Worm (Caenorhabditis elegans): ENCODE measurements around the gene C49F5.7.

Gene C49F5.7

ce11 chrX:12001600-12001999, 7.0 kb downstream of the C49F5.7 start:
- TF ChIP-seq flt-1 (GFP tag; IDR thresholded peaks at IDR 0.05), result no peak
- TF ChIP-seq tab-1 (GFP tag; IDR thresholded peaks at IDR 0.05), result no peak
- no peak for TF ChIP-seq ztf-23 (GFP tag; IDR thresholded peaks at IDR 0.05)
- no peak for TF ChIP-seq klf-2 (GFP tag; conservative IDR thresholded peaks at IDR 0.05)
- no peak for TF ChIP-seq ztf-29 (GFP tag; IDR thresholded peaks at IDR 0.05)
- TF ChIP-seq med-1 (GFP tag; optimal IDR thresholded peaks at IDR 0.05; ENCODE audit: insufficient read depth), result no peak
- no peak for TF ChIP-seq cog-1 (tag; optimal IDR thresholded peaks at IDR 0.05)
- TF ChIP-seq ref-1 (GFP tag; conservative IDR thresholded peaks at IDR 0.05), result no peak

ce11 chrX:12003969-12004368, 9.4 kb downstream of the C49F5.7 start:
- TF ChIP-seq tab-1 (GFP tag; IDR thresholded peaks at IDR 0.05) (no peak), ztf-23 (GFP tag; IDR thresholded peaks at IDR 0.05) (no peak), cog-1 (tag; optimal IDR thresholded peaks at IDR 0.05) (no peak), med-1 (GFP tag; optimal IDR thresholded peaks at IDR 0.05; ENCODE audit: insufficient read depth) (no peak), T22C8.4 (GFP tag; IDR thresholded peaks at IDR 0.05) (no peak), flt-1 (GFP tag; IDR thresholded peaks at IDR 0.05) (no peak), ztf-29 (GFP tag; IDR thresholded peaks at IDR 0.05) (no peak), ref-1 (GFP tag; conservative IDR thresholded peaks at IDR 0.05) (no peak), klf-2 (GFP tag; conservative IDR thresholded peaks at IDR 0.05) (no peak)

- no peak for TF ChIP-seq ztf-23 (GFP tag; IDR thresholded peaks at IDR 0.05)
- TF ChIP-seq flt-1 (GFP tag; IDR thresholded peaks at IDR 0.05), result no peak
- TF ChIP-seq cog-1 (tag; optimal IDR thresholded peaks at IDR 0.05), result no peak
- no peak for TF ChIP-seq ztf-29 (GFP tag; IDR thresholded peaks at IDR 0.05)
- TF ChIP-seq T22C8.4 (GFP tag; IDR thresholded peaks at IDR 0.05), result no peak
- TF ChIP-seq tab-1 (GFP tag; IDR thresholded peaks at IDR 0.05), result no peak
- no peak for TF ChIP-seq klf-2 (GFP tag; conservative IDR thresholded peaks at IDR 0.05)
- TF ChIP-seq med-1 (GFP tag; optimal IDR thresholded peaks at IDR 0.05; ENCODE audit: insufficient read depth), result no peak
- TF ChIP-seq ref-1 (GFP tag; conservative IDR thresholded peaks at IDR 0.05), result no peak
These were observed 10.3 kb downstream of the C49F5.7 start for ce11 chrX:12004925-12005324.

ce11 chrX:12005499-12005959, 10.9 kb downstream of the C49F5.7 start, which contains the start of gene sma-5:
sma-5 (minus strand) TSS chrX:12005549.
- TF ChIP-seq T22C8.4 (GFP tag; IDR thresholded peaks at IDR 0.05) (no peak), ref-1 (GFP tag; conservative IDR thresholded peaks at IDR 0.05) (no peak), ztf-23 (GFP tag; IDR thresholded peaks at IDR 0.05) (no peak), cog-1 (tag; optimal IDR thresholded peaks at IDR 0.05) (no peak), flt-1 (GFP tag; IDR thresholded peaks at IDR 0.05) (no peak), med-1 (GFP tag; optimal IDR thresholded peaks at IDR 0.05; ENCODE audit: insufficient read depth) (no peak), klf-2 (GFP tag; conservative IDR thresholded peaks at IDR 0.05) (no peak), tab-1 (GFP tag; IDR thresholded peaks at IDR 0.05) (no peak), ztf-29 (GFP tag; IDR thresholded peaks at IDR 0.05) (no peak)

- TF ChIP-seq T22C8.4 (GFP tag; IDR thresholded peaks at IDR 0.05), result no peak
- TF ChIP-seq klf-2 (GFP tag; conservative IDR thresholded peaks at IDR 0.05), result no peak
- no peak for TF ChIP-seq ztf-23 (GFP tag; IDR thresholded peaks at IDR 0.05)
These were observed 11.9 kb downstream of the C49F5.7 start for ce11 chrX:12006470-12006869.

ce11 chrX:12007905-12008466, 13.4 kb downstream of the C49F5.7 start:
- TF ChIP-seq ztf-23 (GFP tag; IDR thresholded peaks at IDR 0.05), result no peak
- no peak for TF ChIP-seq med-1 (GFP tag; optimal IDR thresholded peaks at IDR 0.05; ENCODE audit: insufficient read depth)
- TF ChIP-seq tab-1 (GFP tag; IDR thresholded peaks at IDR 0.05), result no peak
- no peak for TF ChIP-seq cog-1 (tag; optimal IDR thresholded peaks at IDR 0.05)
- TF ChIP-seq klf-2 (GFP tag; conservative IDR thresholded peaks at IDR 0.05), result no peak
- no peak for TF ChIP-seq ref-1 (GFP tag; conservative IDR thresholded peaks at IDR 0.05)
- TF ChIP-seq ztf-29 (GFP tag; IDR thresholded peaks at IDR 0.05), result no peak

- TF ChIP-seq flt-1 (GFP tag; IDR thresholded peaks at IDR 0.05) (0 out of 2 replicates have a peak, but pooled peaks have one; percentile 27), cog-1 (tag; optimal IDR thresholded peaks at IDR 0.05) (no peak), ztf-23 (GFP tag; IDR thresholded peaks at IDR 0.05) (no peak)
These were observed 23.4 kb downstream of the C49F5.7 start, which contains the start of the genes nmat-1 and ucr-2.1 for ce11 chrX:12017908-12018479. nmat-1 (minus strand) TSS chrX:12018043. ucr-2.1 (plus strand) TSS chrX:12018429.

ce11 chrX:12021446-12021845, 26.9 kb downstream of the C49F5.7 start:
- TF ChIP-seq flt-1 (GFP tag; IDR thresholded peaks at IDR 0.05), result peak; percentile 39; the same call in 1 of the 2 replicates
- no peak for TF ChIP-seq med-1 (GFP tag; optimal IDR thresholded peaks at IDR 0.05; ENCODE audit: insufficient read depth)

- TF ChIP-seq med-1 (GFP tag; optimal IDR thresholded peaks at IDR 0.05; ENCODE audit: insufficient read depth), result no peak
- no peak for TF ChIP-seq ztf-29 (GFP tag; IDR thresholded peaks at IDR 0.05)
- TF ChIP-seq klf-2 (GFP tag; conservative IDR thresholded peaks at IDR 0.05), result no peak
These were observed 27.9 kb downstream of the C49F5.7 start for ce11 chrX:12022496-12022895.

ce11 chrX:12025070-12025789, 30.6 kb downstream of the C49F5.7 start, which contains the start of gene B0198.2:
B0198.2 (plus strand) TSS chrX:12025739.
- no peak for TF ChIP-seq tab-1 (GFP tag; IDR thresholded peaks at IDR 0.05)
- no peak for TF ChIP-seq T22C8.4 (GFP tag; IDR thresholded peaks at IDR 0.05)
- no peak for TF ChIP-seq ref-1 (GFP tag; conservative IDR thresholded peaks at IDR 0.05)
- no peak for TF ChIP-seq flt-1 (GFP tag; IDR thresholded peaks at IDR 0.05)
- TF ChIP-seq med-1 (GFP tag; optimal IDR thresholded peaks at IDR 0.05; ENCODE audit: insufficient read depth), result no peak
- TF ChIP-seq klf-2 (GFP tag; conservative IDR thresholded peaks at IDR 0.05), result no peak
- TF ChIP-seq ztf-23 (GFP tag; IDR thresholded peaks at IDR 0.05), result no peak
- TF ChIP-seq cog-1 (tag; optimal IDR thresholded peaks at IDR 0.05), result no peak
- TF ChIP-seq ztf-29 (GFP tag; IDR thresholded peaks at IDR 0.05), result no peak
